Worm (Caenorhabditis elegans): ENCODE measurements around the gene alg-2.

DNA sequence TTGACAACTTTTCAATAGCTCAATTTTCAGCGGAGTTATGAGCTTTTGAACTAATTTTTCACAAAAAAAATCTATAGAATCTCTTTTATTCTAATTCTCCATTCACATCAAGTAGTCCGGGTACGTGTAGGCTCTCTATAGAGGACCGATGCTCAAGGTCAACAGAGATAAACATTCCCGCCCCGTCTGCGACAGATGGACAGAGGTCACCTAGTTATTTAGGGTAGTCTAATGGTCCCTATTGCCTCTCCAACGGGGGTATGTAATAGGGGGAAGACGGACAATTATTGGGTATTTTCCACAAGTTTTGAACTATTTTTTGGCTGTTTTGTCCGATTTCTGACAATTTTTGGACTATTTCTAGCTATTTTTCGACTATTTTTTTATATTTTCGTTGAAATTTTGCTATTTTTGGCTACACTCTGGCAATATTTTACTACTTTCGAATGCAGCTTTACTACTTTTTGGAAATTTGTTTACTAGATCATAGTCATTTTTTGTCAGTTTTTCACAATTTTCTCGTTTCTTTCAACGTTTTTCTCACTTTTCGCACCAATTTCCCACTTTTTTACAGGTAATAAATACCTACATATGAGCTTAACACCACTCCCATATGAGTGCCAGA, 4.7 kb upstream of the alg-2 start, which contains the start of gene fbxc-51:
- TF ChIP-seq hmbx-1 (tag; optimal IDR thresholded peaks at IDR 0.05) (no peak), ceh-13 (GFP tag; optimal IDR thresholded peaks at IDR 0.05) (no peak), ceh-36 (tag; optimal IDR thresholded peaks at IDR 0.05) (no peak)
